Worm (Caenorhabditis elegans) whole organism, early embryonic: ENCODE results near the gene F57H12.5.

Experiments
- B0310.2 ChIP-seq: sonication (generic microtip); optimal IDR thresholded peaks from 2 replicates; lab custom pipeline; 2016; ENCODE audit warnings: mild to moderate bottlenecking, missing genetic modification characterization, missing compliant biosample characterization
- F13C5.2 ChIP-seq: sonication (generic microtip); optimal IDR thresholded peaks from 2 replicates; lab custom pipeline; 2017; ENCODE audit warnings: mild to moderate bottlenecking, missing genetic modification characterization, inconsistent platforms, missing compliant biosample characterization
- ama-1 ChIP-seq: fragments of 150-350 bp; optimal IDR thresholded peaks from 2 replicates; lab custom pipeline; 2014
- ceh-13 ChIP-seq: fragments of 200-800 bp; sonication (Bioruptor generic); optimal IDR thresholded peaks from 2 replicates; lab custom pipeline; 2018; ENCODE audit warnings: mild to moderate bottlenecking, missing genetic modification characterization, missing compliant biosample characterization
- ceh-36 ChIP-seq: sonication (generic microtip); optimal IDR thresholded peaks from 2 replicates; lab custom pipeline; 2016; ENCODE audit warnings: missing genetic modification characterization, inconsistent platforms, missing compliant biosample characterization
- ets-7 ChIP-seq: sonication (generic microtip); optimal IDR thresholded peaks from 2 replicates; lab custom pipeline; 2016; ENCODE audit warnings: missing genotype, missing genetic modification characterization, missing compliant biosample characterization
- flt-1 ChIP-seq: fragments of 200-800 bp; sonication (Bioruptor generic); IDR thresholded peaks from 2 replicates; pipeline ENCODE4 v1.3.6; 2022; ENCODE audit warnings: missing genetic modification characterization, missing compliant biosample characterization
- hmg-4 ChIP-seq: fragments of 200-800 bp; sonication (Bioruptor generic); optimal IDR thresholded peaks from 2 replicates; lab custom pipeline; 2018; ENCODE audit warnings: mild to moderate bottlenecking, missing genetic modification characterization, missing compliant biosample characterization
- pes-1 ChIP-seq: fragments of 200-800 bp; sonication (Bioruptor generic); IDR thresholded peaks from 2 replicates; pipeline ENCODE4 v1.3.6; 2022; ENCODE audit warnings: missing genetic modification reagents, missing genetic modification characterization, missing compliant biosample characterization
- tbx-11 ChIP-seq: fragments of 200-800 bp; sonication (Bioruptor generic); IDR thresholded peaks from 2 replicates; pipeline ENCODE4 v1.3.6; 2022; ENCODE audit warnings: missing genetic modification characterization, missing compliant biosample characterization
- tbx-37 ChIP-seq: fragments of 200-800 bp; sonication (Bioruptor generic); conservative IDR thresholded peaks from 2 replicates; pipeline ENCODE4 v1.3.6; 2022; ENCODE audit warnings: missing genetic modification reagents, missing genetic modification characterization, missing compliant biosample characterization
- tra-4 ChIP-seq: sonication (generic microtip); optimal IDR thresholded peaks from 2 replicates; lab custom pipeline; 2017; ENCODE audit warnings: missing genetic modification characterization, missing compliant biosample characterization

ce11 chrIV:8012330-8012729 is 45.2 kb downstream of the F57H12.5 start, which contains the start of gene Y42H9B.3:
- TF ChIP-seq F13C5.2 (tag; lab: Kevin White, UChicago), result no peak
- no peak for TF ChIP-seq ceh-36
- TF ChIP-seq ceh-13, result no peak
- TF ChIP-seq tbx-11 (GFP tag; lab: Robert Waterston, UW), result no peak
- TF ChIP-seq ets-7 (tag; lab: Kevin White, UChicago), result no peak
- no peak for TF ChIP-seq B0310.2 (tag; lab: Kevin White, UChicago)
- TF ChIP-seq tra-4 (tag; lab: Kevin White, UChicago), result no peak
- no peak for TF ChIP-seq pes-1 (GFP tag; lab: Robert Waterston, UW)
- no peak for TF ChIP-seq hmg-4 (GFP tag; lab: Kevin White, UChicago)
- TF ChIP-seq tbx-37, result no peak
- no peak for TF ChIP-seq ama-1 (lab: Kevin White, UChicago)
- TF ChIP-seq flt-1 (GFP tag; lab: Robert Waterston, UW), result no peak
